Fruit fly (Drosophila melanogaster): Measurements from ENCODE around the gene sordd1.

sordd1 gene

DNA sequence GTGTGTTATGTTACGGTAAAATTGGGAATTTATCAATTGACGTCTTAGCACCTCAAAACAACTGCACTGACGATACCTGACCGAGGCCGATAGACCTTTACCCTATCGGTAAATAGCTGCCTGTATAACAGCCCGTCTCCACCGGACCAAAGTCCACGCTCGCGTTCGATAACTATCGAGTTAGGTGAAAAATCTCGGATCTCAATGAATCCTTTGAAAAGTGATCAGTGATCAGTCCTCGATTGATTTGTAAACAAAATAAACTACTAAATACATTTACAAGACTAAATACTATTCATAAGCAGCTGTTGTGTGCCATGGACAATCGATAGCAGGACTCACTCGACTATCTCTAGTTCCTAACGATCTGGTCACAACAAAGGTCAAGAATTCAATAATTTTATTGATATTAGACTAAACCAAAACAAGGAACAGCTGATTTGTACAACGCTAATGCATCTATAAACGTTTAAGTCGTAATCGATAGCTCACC lies at the start of gene sordd1:
Gene sordd1 (minus strand): TSS at position 78 of the 493 bp plus-strand sequence.
- TF ChIP-seq CG12605 (GFP tag; IDR thresholded peaks at IDR 0.05) (0 out of 2 replicates have a peak, but pooled peaks have one; percentile 6), Ets98B (GFP tag; IDR thresholded peaks at IDR 0.05) (0 out of 2 replicates have a peak, but pooled peaks have one; percentile 14), CG4496 (GFP tag; IDR thresholded peaks at IDR 0.05) (peak; percentile 55; the same call in 2 of the 3 replicates), CG32121 (GFP tag; IDR thresholded peaks at IDR 0.05) (0 out of 2 replicates have a peak, but pooled peaks have one; percentile 15)

dm6 chrX:15844139-15844538 lies 48.3 kb upstream of the sordd1 start, which contains the start of the genes ArgRS and CG8578:
Gene ArgRS, minus strand, starts transcription at chrX:15844145.
Gene CG8578, plus strand, starts transcription at chrX:15844476.
- TF ChIP-seq Snoo (tag; optimal IDR thresholded peaks at IDR 0.05) (peak; percentile 60), CG8301 (tag; optimal IDR thresholded peaks at IDR 0.05) (no peak), fd96Ca (GFP tag; IDR thresholded peaks at IDR 0.05) (no peak), CG8159 (tag; optimal IDR thresholded peaks at IDR 0.05) (no peak), CG4496 (GFP tag; IDR thresholded peaks at IDR 0.05) (peak; percentile 82), CG34367 (tag; optimal IDR thresholded peaks at IDR 0.05) (no peak), CG10348 (GFP tag; IDR thresholded peaks at IDR 0.05) (no peak), rn (GFP tag; IDR thresholded peaks at IDR 0.05) (peak; percentile 55), Ets98B (GFP tag; IDR thresholded peaks at IDR 0.05) (no peak), Pif1A (GFP tag; optimal IDR thresholded peaks at IDR 0.05) (no peak), CG13204 (GFP tag; optimal IDR thresholded peaks at IDR 0.05) (no peak), CG15710 (tag; optimal IDR thresholded peaks at IDR 0.05) (peak; percentile 22), CG12605 (GFP tag; IDR thresholded peaks at IDR 0.05) (no peak), Pif1B (GFP tag; optimal IDR thresholded peaks at IDR 0.05) (peak; percentile 52), gl (tag; optimal IDR thresholded peaks at IDR 0.05) (no peak), CG9948 (tag; optimal IDR thresholded peaks at IDR 0.05) (peak; percentile 3), CG32121 (GFP tag; IDR thresholded peaks at IDR 0.05) (peak; percentile 47; the same call in 1 of the 2 replicates), D1 (tag; optimal IDR thresholded peaks at IDR 0.05) (no peak), EcR (GFP tag; optimal IDR thresholded peaks at IDR 0.05) (no peak), CG17806 (tag; optimal IDR thresholded peaks at IDR 0.05) (no peak), CG14655 (GFP tag; optimal IDR thresholded peaks at IDR 0.05) (no peak)

DNA sequence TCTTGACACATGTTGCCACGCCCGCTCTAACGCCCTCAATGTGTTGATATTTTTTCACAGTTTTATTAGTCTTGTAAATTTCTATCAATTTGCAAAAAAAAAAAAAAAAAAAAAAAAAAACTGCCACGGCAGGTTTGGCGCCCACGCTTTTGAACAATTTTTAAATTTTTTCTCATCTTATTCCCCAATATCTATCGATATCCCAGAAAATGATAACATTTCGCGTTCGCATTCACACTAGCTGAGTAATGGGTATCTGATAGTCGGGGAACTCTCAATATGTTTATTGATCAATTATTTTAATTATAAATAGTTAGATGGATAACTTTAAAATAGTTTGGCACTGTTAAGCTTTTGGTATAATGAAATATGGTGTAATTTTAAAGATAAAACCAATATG lies 45.5 kb upstream of the sordd1 start:
- no peak for TF ChIP-seq gl (tag; optimal IDR thresholded peaks at IDR 0.05)
- no peak for TF ChIP-seq CG10348 (GFP tag; IDR thresholded peaks at IDR 0.05)
- TF ChIP-seq CG13204 (GFP tag; optimal IDR thresholded peaks at IDR 0.05), result no peak
- no peak for TF ChIP-seq EcR (GFP tag; optimal IDR thresholded peaks at IDR 0.05)
- TF ChIP-seq Ets98B (GFP tag; IDR thresholded peaks at IDR 0.05), result no peak
- TF ChIP-seq CG32121 (GFP tag; IDR thresholded peaks at IDR 0.05), result no peak

dm6 chrX:15840003-15840402 lies 44.2 kb upstream of the sordd1 start:
- no peak for TF ChIP-seq CG14655 (GFP tag; optimal IDR thresholded peaks at IDR 0.05)
- no peak for TF ChIP-seq CG15710 (tag; optimal IDR thresholded peaks at IDR 0.05)
- no peak for TF ChIP-seq Snoo (tag; optimal IDR thresholded peaks at IDR 0.05)
- no peak for TF ChIP-seq CG8159 (tag; optimal IDR thresholded peaks at IDR 0.05)
- TF ChIP-seq gl (tag; optimal IDR thresholded peaks at IDR 0.05), result no peak
- TF ChIP-seq CG17806 (tag; optimal IDR thresholded peaks at IDR 0.05), result no peak

- no peak for TF ChIP-seq CG10348 (GFP tag; IDR thresholded peaks at IDR 0.05)
- no peak for TF ChIP-seq CG8159 (tag; optimal IDR thresholded peaks at IDR 0.05)
- no peak for TF ChIP-seq CG4496 (GFP tag; IDR thresholded peaks at IDR 0.05)
- no peak for TF ChIP-seq D1 (tag; optimal IDR thresholded peaks at IDR 0.05)
- no peak for TF ChIP-seq CG13204 (GFP tag; optimal IDR thresholded peaks at IDR 0.05)
- no peak for TF ChIP-seq CG8301 (tag; optimal IDR thresholded peaks at IDR 0.05)
- TF ChIP-seq Snoo (tag; optimal IDR thresholded peaks at IDR 0.05), result no peak
- no peak for TF ChIP-seq Ets98B (GFP tag; IDR thresholded peaks at IDR 0.05)
- no peak for TF ChIP-seq CG9948 (tag; optimal IDR thresholded peaks at IDR 0.05)
- TF ChIP-seq CG15710 (tag; optimal IDR thresholded peaks at IDR 0.05), result no peak
These were observed 41.7 kb upstream of the sordd1 start, which contains the start of gene CG8565 for dm6 chrX:15837530-15837929. Gene CG8565, plus strand, starts transcription at chrX:15837830.

DNA sequence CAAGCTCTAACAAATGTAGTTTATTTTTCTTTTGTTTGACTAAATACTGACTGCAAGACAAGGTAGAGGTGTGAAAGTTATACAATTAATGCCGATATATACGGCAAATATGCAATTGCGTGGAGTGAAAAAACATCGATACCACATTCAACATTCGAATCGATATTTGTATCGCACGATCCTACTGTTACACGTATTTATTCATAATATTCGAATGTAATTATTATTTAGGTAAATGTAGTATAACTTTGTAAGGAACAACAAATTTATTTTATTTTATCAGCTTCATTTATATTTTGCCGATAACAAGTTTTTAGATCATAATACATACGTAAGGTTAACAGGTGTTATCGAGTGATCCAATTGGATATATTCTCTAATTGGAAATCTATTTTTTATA lies 39.6 kb upstream of the sordd1 start, which contains the start of gene Chc:
Gene Chc (minus strand): TSS at position 98 of the 400 bp plus-strand sequence.
- TF ChIP-seq fd96Ca (GFP tag; IDR thresholded peaks at IDR 0.05) (no peak), Ets98B (GFP tag; IDR thresholded peaks at IDR 0.05) (peak; percentile 30; the same call in 1 of the 2 replicates), rn (GFP tag; IDR thresholded peaks at IDR 0.05) (no peak), Snoo (tag; optimal IDR thresholded peaks at IDR 0.05) (no peak), CG4496 (GFP tag; IDR thresholded peaks at IDR 0.05) (no peak), Pif1B (GFP tag; optimal IDR thresholded peaks at IDR 0.05) (no peak), EcR (GFP tag; optimal IDR thresholded peaks at IDR 0.05) (no peak), CG34367 (tag; optimal IDR thresholded peaks at IDR 0.05) (no peak), CG13204 (GFP tag; optimal IDR thresholded peaks at IDR 0.05) (no peak), D1 (tag; optimal IDR thresholded peaks at IDR 0.05) (peak; percentile 54), CG8159 (tag; optimal IDR thresholded peaks at IDR 0.05) (no peak), CG10348 (GFP tag; IDR thresholded peaks at IDR 0.05) (no peak), gl (tag; optimal IDR thresholded peaks at IDR 0.05) (no peak), CG14655 (GFP tag; optimal IDR thresholded peaks at IDR 0.05) (no peak), CG8301 (tag; optimal IDR thresholded peaks at IDR 0.05) (no peak), Pif1A (GFP tag; optimal IDR thresholded peaks at IDR 0.05) (no peak)

Measured in whole organism, pupa.